Fruit fly (Drosophila melanogaster): Measurements from ENCODE around the gene CG34043.
A peak's percentile ranks its signal among the peaks of the same experiment; 100 is the strongest.

The CG34043 gene

DNA sequence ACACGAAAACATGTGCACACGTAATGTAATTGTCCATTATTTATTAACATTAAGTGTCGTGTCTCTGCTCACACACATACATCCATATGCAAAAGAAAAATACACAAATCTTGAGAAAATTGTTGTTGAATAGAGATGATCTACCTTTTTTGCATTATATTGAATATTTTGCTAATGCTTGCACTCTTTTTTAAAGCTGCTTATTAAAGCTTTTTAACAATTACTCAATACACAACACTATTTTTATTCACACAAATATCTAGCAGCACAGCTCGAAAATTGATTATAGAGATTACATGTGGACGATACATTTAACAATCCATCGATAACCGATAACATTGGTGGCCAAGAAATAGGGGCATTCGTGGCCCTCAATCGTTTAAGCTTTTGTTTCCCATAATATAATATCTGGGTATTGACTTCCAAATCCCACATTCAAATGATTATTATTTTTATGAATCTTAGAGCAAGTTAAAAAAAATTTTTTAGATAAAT lies 11.4 kb upstream of the CG34043 start, which contains the start of gene Ufd4 (continued):
- TF ChIP-seq CkIIα-i1 (GFP tag; IDR thresholded peaks at IDR 0.05) (no peak), amos (GFP tag; IDR thresholded peaks at IDR 0.05; ENCODE audit: partially characterized antibody) (no peak; the same call in 1 of the 2 replicates), CG9876 (GFP tag; optimal IDR thresholded peaks at IDR 0.05) (no peak), CG32772 (GFP tag; IDR thresholded peaks at IDR 0.05) (no peak), exex (tag; optimal IDR thresholded peaks at IDR 0.05) (peak; percentile 53), gcm (GFP tag; optimal IDR thresholded peaks at IDR 0.05) (no peak), CG14710 (tag; optimal IDR thresholded peaks at IDR 0.05) (peak; percentile 66), CG2202 (tag; optimal IDR thresholded peaks at IDR 0.05) (peak; percentile 0), CG4617 (GFP tag; optimal IDR thresholded peaks at IDR 0.05; ENCODE audit: borderline replicate concordance) (peak; percentile 68), Dad (GFP tag; optimal IDR thresholded peaks at IDR 0.05) (peak; percentile 54), tin (GFP tag; optimal IDR thresholded peaks at IDR 0.05) (peak; percentile 68), CG14667 (GFP tag; IDR thresholded peaks at IDR 0.05) (no peak), Side (GFP tag; optimal IDR thresholded peaks at IDR 0.05) (peak; percentile 59), CG31365 (tag; optimal IDR thresholded peaks at IDR 0.05) (no peak), CG4707 (GFP tag; optimal IDR thresholded peaks at IDR 0.05) (no peak), lmd (GFP tag; IDR thresholded peaks at IDR 0.05) (no peak), NK7.1 (GFP tag; optimal IDR thresholded peaks at IDR 0.05) (peak; percentile 16), CG10209 (GFP tag; optimal IDR thresholded peaks at IDR 0.05) (no peak), CG1529 (GFP tag; optimal IDR thresholded peaks at IDR 0.05) (no peak), en (GFP tag; optimal IDR thresholded peaks at IDR 0.05) (no peak), eyg (GFP tag; optimal IDR thresholded peaks at IDR 0.05) (peak; percentile 23), CG8089 (GFP tag; optimal IDR thresholded peaks at IDR 0.05) (peak; percentile 14), Hand (GFP tag; optimal IDR thresholded peaks at IDR 0.05) (peak; percentile 81), CG12659 (GFP tag; optimal IDR thresholded peaks at IDR 0.05) (peak; percentile 79), CG15479 (GFP tag; optimal IDR thresholded peaks at IDR 0.05) (no peak), Nf-YB (GFP tag; optimal IDR thresholded peaks at IDR 0.05) (peak; percentile 51), BEAF-32 (GFP tag; optimal IDR thresholded peaks at IDR 0.05) (peak; percentile 55), croc (GFP tag; conservative IDR thresholded peaks at IDR 0.05) (no peak), hth (optimal IDR thresholded peaks at IDR 0.05) (no peak), D (optimal IDR thresholded peaks at IDR 0.05) (no peak), D (GFP tag; optimal IDR thresholded peaks at IDR 0.05) (peak; percentile 26), fd3F (GFP tag; optimal IDR thresholded peaks at IDR 0.05) (peak; percentile 60), CG4282 (GFP tag; optimal IDR thresholded peaks at IDR 0.05) (no peak), zen2 (GFP tag; IDR thresholded peaks at IDR 0.05; ENCODE audit: partially characterized antibody) (no peak; the same call in 2 of the 3 replicates), twi (tag; optimal IDR thresholded peaks at IDR 0.05) (no peak), CG12236 (GFP tag; optimal IDR thresholded peaks at IDR 0.05) (no peak), pho (GFP tag; optimal IDR thresholded peaks at IDR 0.05) (peak; percentile 61), Lim3 (GFP tag; IDR thresholded peaks at IDR 0.05) (no peak), ems (GFP tag; optimal IDR thresholded peaks at IDR 0.05) (peak; percentile 64), CG30431 (GFP tag; optimal IDR thresholded peaks at IDR 0.05) (no peak), br (optimal IDR thresholded peaks at IDR 0.05) (no peak), Rfx (GFP tag; IDR thresholded peaks at IDR 0.05) (no peak; the same call in 1 of the 2 replicates), slbo (GFP tag; IDR thresholded peaks at IDR 0.05) (no peak; the same call in 1 of the 2 replicates), sd (tag; optimal IDR thresholded peaks at IDR 0.05) (no peak), CG16863 (GFP tag; optimal IDR thresholded peaks at IDR 0.05) (peak; percentile 63), CG3065 (GFP tag; optimal IDR thresholded peaks at IDR 0.05) (no peak), CG14965 (GFP tag; optimal IDR thresholded peaks at IDR 0.05; ENCODE audit: borderline replicate concordance) (no peak), CG7786 (GFP tag; optimal IDR thresholded peaks at IDR 0.05) (peak; percentile 23)
